Worm (Caenorhabditis elegans): ENCODE measurements around the gene Y49E10.21.

The Y49E10.21 gene

ce11 chrIII:12456801-12457647 is at the start of gene Y49E10.21, which contains the start of gene scav-3:
Gene Y49E10.21 (plus strand): TSS chrIII:12457597.
Gene scav-3 (minus strand): TSS chrIII:12456850.
- TF ChIP-seq lsy-2 (tag; optimal IDR thresholded peaks at IDR 0.05) = peak in 1 of 2 experiments; percentile 58
- peak; percentile 35 for TF ChIP-seq sem-4 (tag; optimal IDR thresholded peaks at IDR 0.05)
- peak; percentile 14 for TF ChIP-seq gmeb-1 (tag; optimal IDR thresholded peaks at IDR 0.05)
- TF ChIP-seq unc-55 (GFP tag; optimal IDR thresholded peaks at IDR 0.05) = peak; percentile 28
- peak; percentile 70 for TF ChIP-seq C34F6.9 (tag; optimal IDR thresholded peaks at IDR 0.05)
- TF ChIP-seq crh-2 (tag; optimal IDR thresholded peaks at IDR 0.05) = peak; percentile 52
- TF ChIP-seq nhr-129 (tag; optimal IDR thresholded peaks at IDR 0.05) = peak; percentile 44
- TF ChIP-seq sma-3 (GFP tag; optimal IDR thresholded peaks at IDR 0.05) = no peak
- TF ChIP-seq fos-1 (tag; optimal IDR thresholded peaks at IDR 0.05) = peak; percentile 59
- TF ChIP-seq skn-1 (tag; optimal IDR thresholded peaks at IDR 0.05) = peak; percentile 35
- no peak for TF ChIP-seq ceh-16 (tag; optimal IDR thresholded peaks at IDR 0.05)
- no peak for TF ChIP-seq nhr-25 (tag; optimal IDR thresholded peaks at IDR 0.05)
- TF ChIP-seq snpc-4 (tag; optimal IDR thresholded peaks at IDR 0.05) = no peak

- no peak for TF ChIP-seq zag-1 (tag; optimal IDR thresholded peaks at IDR 0.05)
- no peak for TF ChIP-seq R02D3.7 (tag; optimal IDR thresholded peaks at IDR 0.05)
- TF ChIP-seq alr-1 (tag; optimal IDR thresholded peaks at IDR 0.05) = no peak
Observed at ce11 chrIII:12410304-12410703, 47.1 kb upstream of the Y49E10.21 start.

DNA sequence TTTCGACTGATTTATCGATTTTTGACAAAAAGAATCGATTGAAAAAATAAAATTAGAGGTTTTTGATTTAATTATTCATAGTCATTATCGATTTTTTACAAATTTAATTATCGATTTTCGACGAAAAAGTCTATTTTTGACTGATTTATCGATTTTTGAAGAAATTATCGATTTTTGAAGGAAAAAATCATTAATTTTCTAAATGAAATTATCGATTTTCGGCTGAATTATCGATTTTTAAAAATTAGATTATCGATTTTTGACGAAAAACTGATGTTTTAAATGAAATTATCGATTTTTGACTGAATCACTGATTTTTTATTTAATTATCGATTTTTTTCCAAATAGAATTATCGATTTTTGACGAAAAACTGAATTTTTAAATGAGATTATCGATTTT is 46.3 kb upstream of the Y49E10.21 start:
- no peak for TF ChIP-seq mdl-1 (tag; optimal IDR thresholded peaks at IDR 0.05)
- no peak for TF ChIP-seq nhr-129 (tag; optimal IDR thresholded peaks at IDR 0.05)

- no peak for TF ChIP-seq blmp-1 (tag; optimal IDR thresholded peaks at IDR 0.05; ENCODE audit: insufficient read depth)
- no peak for TF ChIP-seq sma-9 (GFP tag; optimal IDR thresholded peaks at IDR 0.05)
- TF ChIP-seq sma-9 (tag; optimal IDR thresholded peaks at IDR 0.05) = no peak
- no peak for TF ChIP-seq nhr-237 (tag; optimal IDR thresholded peaks at IDR 0.05)
- no peak for TF ChIP-seq nhr-21 (tag; optimal IDR thresholded peaks at IDR 0.05)
- TF ChIP-seq ztf-1 (GFP tag; conservative IDR thresholded peaks at IDR 0.05) = no peak
- no peak for TF ChIP-seq mab-5 (tag; optimal IDR thresholded peaks at IDR 0.05)
- no peak for TF ChIP-seq alr-1 (tag; optimal IDR thresholded peaks at IDR 0.05)
- no peak for TF ChIP-seq skn-1 (tag; optimal IDR thresholded peaks at IDR 0.05)
- no peak for TF ChIP-seq C34F6.9 (tag; optimal IDR thresholded peaks at IDR 0.05)
Observed at ce11 chrIII:12411668-12412067, 45.7 kb upstream of the Y49E10.21 start.

DNA sequence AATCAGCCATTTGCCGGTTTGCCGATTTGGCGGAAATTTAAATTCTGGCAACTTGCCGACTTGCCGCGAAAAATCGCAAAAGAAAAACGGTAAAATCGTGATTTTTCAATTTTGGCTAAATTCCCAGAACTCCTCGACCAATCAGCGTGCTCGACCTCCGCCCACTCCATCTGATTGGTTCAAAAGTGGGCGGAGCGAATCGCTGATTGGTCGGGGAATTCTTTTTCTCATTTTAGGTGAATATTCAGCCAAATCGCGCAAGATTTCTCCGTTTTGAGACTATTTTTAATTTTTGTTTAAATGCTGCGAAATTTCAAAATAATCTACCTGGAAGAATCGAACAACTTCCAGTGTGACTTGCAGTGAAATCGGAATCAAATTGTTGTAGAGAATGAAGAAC is 42.9 kb upstream of the Y49E10.21 start:
- TF ChIP-seq blmp-1 (tag; optimal IDR thresholded peaks at IDR 0.05; ENCODE audit: insufficient read depth) (no peak), nhr-23 (tag; optimal IDR thresholded peaks at IDR 0.05) (no peak), nhr-129 (tag; optimal IDR thresholded peaks at IDR 0.05) (no peak)

DNA sequence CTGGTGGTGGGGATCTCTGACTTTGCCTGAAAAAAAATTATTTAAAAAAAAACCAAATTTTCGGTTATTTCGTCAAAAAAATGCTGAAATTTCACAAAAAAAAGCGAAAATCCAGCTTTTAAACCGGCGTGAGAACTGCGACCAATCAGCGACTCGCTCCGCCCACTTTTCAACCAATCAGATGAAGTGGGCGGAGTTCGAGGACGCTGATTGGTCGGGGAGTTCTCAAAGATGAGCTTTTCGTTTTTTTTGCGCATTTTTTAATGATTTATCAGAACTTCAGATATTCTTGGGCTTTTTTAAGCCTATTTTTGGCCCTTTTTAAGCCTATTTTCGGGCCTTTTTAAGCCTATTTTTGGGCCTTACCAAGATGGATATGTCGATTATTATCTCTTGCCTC is 37.1 kb upstream of the Y49E10.21 start:
- TF ChIP-seq skn-1 (tag; optimal IDR thresholded peaks at IDR 0.05) (no peak), ama-1 (optimal IDR thresholded peaks at IDR 0.05) (no peak), crh-2 (tag; optimal IDR thresholded peaks at IDR 0.05) (no peak), nhr-10 (tag; optimal IDR thresholded peaks at IDR 0.05) (no peak), nhr-6 (tag; optimal IDR thresholded peaks at IDR 0.05) (no peak), peb-1 (tag; optimal IDR thresholded peaks at IDR 0.05) (no peak), mbf-1 (tag; optimal IDR thresholded peaks at IDR 0.05) (no peak)

DNA sequence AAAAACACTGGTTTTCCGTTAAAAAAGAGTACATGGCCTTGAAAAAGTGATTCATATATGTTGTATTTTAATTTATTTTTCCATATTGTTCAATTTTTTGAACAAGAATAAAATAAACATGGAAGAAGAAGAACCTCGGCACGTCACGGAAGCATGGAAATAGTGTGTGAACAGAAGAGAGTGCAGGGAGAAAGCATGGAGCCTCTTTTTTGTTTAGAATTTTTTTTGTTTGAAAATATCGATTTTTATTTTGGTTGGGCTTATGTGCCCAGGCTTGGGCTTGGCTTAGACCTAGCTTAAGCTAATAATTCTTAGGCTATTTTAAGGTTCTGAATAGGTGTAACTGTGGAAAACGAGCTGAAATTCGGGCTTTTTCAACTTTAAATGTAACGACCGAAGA is 35.7 kb upstream of the Y49E10.21 start, which contains the start of gene tat-1:
Gene tat-1 (minus strand): TSS at position 11 of the 400 bp plus-strand sequence.
- TF ChIP-seq ama-1 (optimal IDR thresholded peaks at IDR 0.05) (no peak), Y55F3AM.14 (GFP tag; optimal IDR thresholded peaks at IDR 0.05) (no peak), fos-1 (tag; optimal IDR thresholded peaks at IDR 0.05) (no peak), unc-55 (GFP tag; optimal IDR thresholded peaks at IDR 0.05) (peak; percentile 42), egl-27 (tag; optimal IDR thresholded peaks at IDR 0.05) (no peak), C34F6.9 (tag; optimal IDR thresholded peaks at IDR 0.05) (peak; percentile 2), unc-39 (tag; optimal IDR thresholded peaks at IDR 0.05) (no peak), dmd-4 (tag; optimal IDR thresholded peaks at IDR 0.05) (no peak)

All from whole organism, L2 larva.